Comparison of ENCODE assay signal across 2 fruit fly cellular contexts in genomic region chrX:11715263-11715659, dm6.
A peak's percentile ranks its signal among the peaks of the same experiment; 100 is the strongest.
TF ChIP-seq lines count a peak whose summit lies in the region.

Gene Amun, minus strand, starts transcription at chrX:11715565.

TF ChIP-seq in whole organism, embryonic, 481 proteins besides CTCF, POLR2A, EP300 and RAD21 (continued from another document and continues in another):
- no peak for TF ChIP-seq chn (GFP tag; optimal IDR thresholded peaks at IDR 0.05; lab: Kevin White, UChicago)
- peak in 1 of 2 experiments; percentile 35 for TF ChIP-seq Pdp1 (GFP tag; optimal IDR thresholded peaks at IDR 0.05; lab: Kevin White, UChicago)
- TF ChIP-seq da (GFP tag; optimal IDR thresholded peaks at IDR 0.05; lab: Kevin White, UChicago): no peak
- no peak for TF ChIP-seq amos (GFP tag; IDR thresholded peaks at IDR 0.05; lab: Robert Waterston, UW; ENCODE audit: partially characterized antibody)
- TF ChIP-seq sug (tag; optimal IDR thresholded peaks at IDR 0.05; lab: Kevin White, UChicago): no peak
- TF ChIP-seq NC2β (GFP tag; optimal IDR thresholded peaks at IDR 0.05; lab: Kevin White, UChicago): no peak
- no peak for TF ChIP-seq bab2 (GFP tag; optimal IDR thresholded peaks at IDR 0.05; lab: Kevin White, UChicago)
- no peak for TF ChIP-seq Neu2 (GFP tag; optimal IDR thresholded peaks at IDR 0.05; lab: Kevin White, UChicago; ENCODE audit: borderline replicate concordance)
- no peak for TF ChIP-seq tup (GFP tag; optimal IDR thresholded peaks at IDR 0.05; lab: Kevin White, UChicago)
- no peak for TF ChIP-seq HLHmδ (GFP tag; optimal IDR thresholded peaks at IDR 0.05; lab: Kevin White, UChicago)
- TF ChIP-seq dm (GFP tag; optimal IDR thresholded peaks at IDR 0.05; lab: Kevin White, UChicago): no peak
- no peak for TF ChIP-seq tap (tag; optimal IDR thresholded peaks at IDR 0.05; lab: Kevin White, UChicago)
- TF ChIP-seq rib (GFP tag; IDR thresholded peaks at IDR 0.05; lab: Robert Waterston, UW): no peak
- no peak for TF ChIP-seq Dp (GFP tag; optimal IDR thresholded peaks at IDR 0.05; lab: Kevin White, UChicago)
- no peak for TF ChIP-seq grau (tag; optimal IDR thresholded peaks at IDR 0.05; lab: Kevin White, UChicago)
- no peak for TF ChIP-seq CG6689 (GFP tag; IDR thresholded peaks at IDR 0.05; lab: Robert Waterston, UW)
- no peak for TF ChIP-seq CG42726 (GFP tag; IDR thresholded peaks at IDR 0.05; lab: Robert Waterston, UW; ENCODE audit: partially characterized antibody)
- TF ChIP-seq gce (GFP tag; IDR thresholded peaks at IDR 0.05; lab: Robert Waterston, UW): no peak
- no peak for TF ChIP-seq Vsx1 (GFP tag; optimal IDR thresholded peaks at IDR 0.05; lab: Kevin White, UChicago)
- no peak for TF ChIP-seq Jarid2 (GFP tag; optimal IDR thresholded peaks at IDR 0.05; lab: Kevin White, UChicago)
- TF ChIP-seq CG30403 (GFP tag; optimal IDR thresholded peaks at IDR 0.05; lab: Kevin White, UChicago): peak; percentile 50
- TF ChIP-seq CG4617 (GFP tag; optimal IDR thresholded peaks at IDR 0.05; lab: Kevin White, UChicago; ENCODE audit: borderline replicate concordance): no peak
- TF ChIP-seq CG33557 (GFP tag; optimal IDR thresholded peaks at IDR 0.05; lab: Kevin White, UChicago): no peak
- no peak for TF ChIP-seq stwl (tag; optimal IDR thresholded peaks at IDR 0.05; lab: Kevin White, UChicago)
- no peak for TF ChIP-seq Usf (GFP tag; optimal IDR thresholded peaks at IDR 0.05; lab: Kevin White, UChicago)
- TF ChIP-seq CG32767 (GFP tag; IDR thresholded peaks at IDR 0.05; lab: Robert Waterston, UW): no peak
- no peak for TF ChIP-seq Fer1 (GFP tag; optimal IDR thresholded peaks at IDR 0.05; lab: Kevin White, UChicago)
- TF ChIP-seq disco-r (GFP tag; optimal IDR thresholded peaks at IDR 0.05; lab: Kevin White, UChicago): no peak
- TF ChIP-seq CG10959 (GFP tag; IDR thresholded peaks at IDR 0.05; lab: Robert Waterston, UW): no peak
- no peak for TF ChIP-seq hb (GFP tag; IDR thresholded peaks at IDR 0.05; lab: Robert Waterston, UW; ENCODE audit: partially characterized antibody)
- no peak for TF ChIP-seq CG10543 (GFP tag; optimal IDR thresholded peaks at IDR 0.05; lab: Kevin White, UChicago)
- TF ChIP-seq CG14710 (tag; optimal IDR thresholded peaks at IDR 0.05; lab: Kevin White, UChicago): no peak
- peak; percentile 45; the same call in 1 of the 2 replicates for TF ChIP-seq Ada2b (GFP tag; IDR thresholded peaks at IDR 0.05; lab: Robert Waterston, UW)
- TF ChIP-seq nerfin-2 (GFP tag; IDR thresholded peaks at IDR 0.05; lab: Robert Waterston, UW; ENCODE audit: partially characterized antibody): no peak
- no peak for TF ChIP-seq dpn (GFP tag; optimal IDR thresholded peaks at IDR 0.05; lab: Kevin White, UChicago)
- peak; percentile 81 for TF ChIP-seq slbo (GFP tag; IDR thresholded peaks at IDR 0.05; lab: Robert Waterston, UW)
- TF ChIP-seq CG9609 (GFP tag; optimal IDR thresholded peaks at IDR 0.05; lab: Kevin White, UChicago): no peak
- TF ChIP-seq croc (GFP tag; conservative IDR thresholded peaks at IDR 0.05; lab: Robert Waterston, UW): no peak
- TF ChIP-seq seq (GFP tag; IDR thresholded peaks at IDR 0.05; lab: Robert Waterston, UW): no peak
- no peak for TF ChIP-seq odd (GFP tag; optimal IDR thresholded peaks at IDR 0.05; lab: Kevin White, UChicago)
- no peak for TF ChIP-seq CG7271 (tag; optimal IDR thresholded peaks at IDR 0.05; lab: Kevin White, UChicago)
- peak; percentile 24 for TF ChIP-seq HLH54F (GFP tag; optimal IDR thresholded peaks at IDR 0.05; lab: Kevin White, UChicago)
- TF ChIP-seq hkb (optimal IDR thresholded peaks at IDR 0.05; lab: Kevin White, UChicago): no peak
- TF ChIP-seq hkb (GFP tag; IDR thresholded peaks at IDR 0.05; lab: Robert Waterston, UW): no peak
- TF ChIP-seq sr (GFP tag; IDR thresholded peaks at IDR 0.05; lab: Robert Waterston, UW): no peak
- no peak for TF ChIP-seq CG8388 (GFP tag; optimal IDR thresholded peaks at IDR 0.05; lab: Kevin White, UChicago)
- TF ChIP-seq gsb (GFP tag; IDR thresholded peaks at IDR 0.05; lab: Robert Waterston, UW): no peak
- peak; percentile 29 for TF ChIP-seq CG15011 (GFP tag; optimal IDR thresholded peaks at IDR 0.05; lab: Kevin White, UChicago)
- TF ChIP-seq CG33213 (GFP tag; optimal IDR thresholded peaks at IDR 0.05; lab: Kevin White, UChicago): no peak
- TF ChIP-seq dysf (GFP tag; IDR thresholded peaks at IDR 0.05; lab: Robert Waterston, UW): peak; percentile 41; the same call in 2 of the 3 replicates
- peak; percentile 9; the same call in 1 of the 2 replicates for TF ChIP-seq CG11085 (GFP tag; IDR thresholded peaks at IDR 0.05; lab: Robert Waterston, UW)
- no peak for TF ChIP-seq CG34376 (GFP tag; optimal IDR thresholded peaks at IDR 0.05; lab: Kevin White, UChicago)
- TF ChIP-seq CG12769 (tag; optimal IDR thresholded peaks at IDR 0.05; lab: Kevin White, UChicago): no peak
- no peak for TF ChIP-seq CG7372 (GFP tag; IDR thresholded peaks at IDR 0.05; lab: Robert Waterston, UW)
- TF ChIP-seq org-1 (GFP tag; optimal IDR thresholded peaks at IDR 0.05; lab: Kevin White, UChicago): no peak
- no peak for TF ChIP-seq nom (GFP tag; optimal IDR thresholded peaks at IDR 0.05; lab: Kevin White, UChicago)
- no peak for TF ChIP-seq CG31441 (GFP tag; IDR thresholded peaks at IDR 0.05; lab: Robert Waterston, UW)
- no peak for TF ChIP-seq Oaz (GFP tag; IDR thresholded peaks at IDR 0.05; lab: Robert Waterston, UW)
- TF ChIP-seq CG2889 (GFP tag; IDR thresholded peaks at IDR 0.05; lab: Robert Waterston, UW): no peak
- TF ChIP-seq CG7839 (tag; optimal IDR thresholded peaks at IDR 0.05; lab: Kevin White, UChicago): peak; percentile 8
- peak; percentile 55 for TF ChIP-seq mam (GFP tag; optimal IDR thresholded peaks at IDR 0.05; lab: Kevin White, UChicago)
- no peak for TF ChIP-seq crp (GFP tag; optimal IDR thresholded peaks at IDR 0.05; lab: Kevin White, UChicago)
- no peak for TF ChIP-seq CG13424 (tag; optimal IDR thresholded peaks at IDR 0.05; lab: Kevin White, UChicago)
- TF ChIP-seq HmgZ (tag; optimal IDR thresholded peaks at IDR 0.05; lab: Kevin White, UChicago): no peak
- no peak for TF ChIP-seq z (GFP tag; IDR thresholded peaks at IDR 0.05; lab: Robert Waterston, UW)
- TF ChIP-seq peb (GFP tag; IDR thresholded peaks at IDR 0.05; lab: Robert Waterston, UW): no peak
- TF ChIP-seq CG16779 (GFP tag; IDR thresholded peaks at IDR 0.05; lab: Robert Waterston, UW): 0 out of 2 replicates have a peak, but pooled peaks have one; percentile 42
- TF ChIP-seq Dip3 (GFP tag; optimal IDR thresholded peaks at IDR 0.05; lab: Kevin White, UChicago): peak; percentile 41

TF ChIP-seq in whole organism, prepupa, 60 proteins besides CTCF, POLR2A, EP300 and RAD21 (continued from another document):
- TF ChIP-seq Hr38 (GFP tag; optimal IDR thresholded peaks at IDR 0.05; lab: Kevin White, UChicago) (no peak), Blimp-1 (GFP tag; optimal IDR thresholded peaks at IDR 0.05; lab: Kevin White, UChicago) (no peak), Sox15 (GFP tag; optimal IDR thresholded peaks at IDR 0.05; lab: Kevin White, UChicago) (no peak), CG6808 (GFP tag; optimal IDR thresholded peaks at IDR 0.05; lab: Kevin White, UChicago) (peak; percentile 36), CG6792 (GFP tag; optimal IDR thresholded peaks at IDR 0.05; lab: Kevin White, UChicago) (peak; percentile 43), Hr39 (GFP tag; optimal IDR thresholded peaks at IDR 0.05; lab: Kevin White, UChicago) (peak; percentile 63), dac (GFP tag; optimal IDR thresholded peaks at IDR 0.05; lab: Kevin White, UChicago) (no peak), Eip78C (GFP tag; lab: Kevin White, UChicago) (peak; percentile 59), CG9139 (GFP tag; optimal IDR thresholded peaks at IDR 0.05; lab: Kevin White, UChicago) (no peak), CG6854 (GFP tag; optimal IDR thresholded peaks at IDR 0.05; lab: Kevin White, UChicago) (no peak), esn (GFP tag; optimal IDR thresholded peaks at IDR 0.05; lab: Kevin White, UChicago) (peak; percentile 62), CG10631 (GFP tag; optimal IDR thresholded peaks at IDR 0.05; lab: Kevin White, UChicago) (peak; percentile 16), CG31627 (GFP tag; optimal IDR thresholded peaks at IDR 0.05; lab: Kevin White, UChicago) (peak; percentile 62), CG1621 (tag; optimal IDR thresholded peaks at IDR 0.05; lab: Kevin White, UChicago) (no peak), CG7368 (GFP tag; optimal IDR thresholded peaks at IDR 0.05; lab: Kevin White, UChicago) (peak; percentile 50), Sox102F (GFP tag; optimal IDR thresholded peaks at IDR 0.05; lab: Kevin White, UChicago) (no peak), CG8632 (GFP tag; optimal IDR thresholded peaks at IDR 0.05; lab: Kevin White, UChicago) (no peak), CG11294 (GFP tag; IDR thresholded peaks at IDR 0.05; lab: Robert Waterston, UW) (no peak; the same call in 1 of the 2 replicates), CG4318 (GFP tag; optimal IDR thresholded peaks at IDR 0.05; lab: Kevin White, UChicago) (peak; percentile 16), topi (GFP tag; optimal IDR thresholded peaks at IDR 0.05; lab: Kevin White, UChicago) (peak; percentile 39), Smox (GFP tag; optimal IDR thresholded peaks at IDR 0.05; lab: Kevin White, UChicago) (peak; percentile 63), CG3919 (GFP tag; optimal IDR thresholded peaks at IDR 0.05; lab: Kevin White, UChicago) (peak; percentile 26), Eip93F (GFP tag; optimal IDR thresholded peaks at IDR 0.05; lab: Kevin White, UChicago) (no peak), svp (GFP tag; lab: Kevin White, UChicago) (peak; percentile 41), Gug (GFP tag; IDR thresholded peaks at IDR 0.05; lab: Robert Waterston, UW) (no peak), achi (GFP tag; optimal IDR thresholded peaks at IDR 0.05; lab: Kevin White, UChicago) (peak; percentile 11), CG15336 (GFP tag; IDR thresholded peaks at IDR 0.05; lab: Robert Waterston, UW) (peak; percentile 18; the same call in 1 of the 2 replicates), CG34406 (GFP tag; optimal IDR thresholded peaks at IDR 0.05; lab: Kevin White, UChicago) (no peak), pdm3 (GFP tag; optimal IDR thresholded peaks at IDR 0.05; lab: Kevin White, UChicago) (peak; percentile 52), eg (GFP tag; IDR thresholded peaks at IDR 0.05; lab: Robert Waterston, UW) (peak; percentile 41), OdsH (GFP tag; optimal IDR thresholded peaks at IDR 0.05; lab: Kevin White, UChicago) (peak; percentile 53), Sox14 (GFP tag; optimal IDR thresholded peaks at IDR 0.05; lab: Kevin White, UChicago) (peak; percentile 43), lz (GFP tag; optimal IDR thresholded peaks at IDR 0.05; lab: Kevin White, UChicago) (peak; percentile 48), fd59A (GFP tag; optimal IDR thresholded peaks at IDR 0.05; lab: Kevin White, UChicago) (peak; percentile 26), dsx (GFP tag; optimal IDR thresholded peaks at IDR 0.05; lab: Kevin White, UChicago; ENCODE audit: poor library complexity, severe bottlenecking) (peak; percentile 38), Ets96B (tag; optimal IDR thresholded peaks at IDR 0.05; lab: Kevin White, UChicago) (no peak), CG10669 (GFP tag; optimal IDR thresholded peaks at IDR 0.05; lab: Kevin White, UChicago) (peak; percentile 51), Met (GFP tag; optimal IDR thresholded peaks at IDR 0.05; lab: Kevin White, UChicago) (peak; percentile 40), CG6163 (GFP tag; IDR thresholded peaks at IDR 0.05; lab: Robert Waterston, UW) (no peak; the same call in none of the 3 replicates), fd85E (GFP tag; optimal IDR thresholded peaks at IDR 0.05; lab: Kevin White, UChicago) (no peak)
TF ChIP-seq in whole organism, prepupa: peak in this region for 39.
